Fruit fly (Drosophila melanogaster) whole organism, embryonic: ENCODE measurements around the gene nolo.

Source experiments
- ATbp ChIP-seq: fragments of 200-800 bp; sonication (Bioruptor generic); optimal IDR thresholded peaks from 2 replicates; lab custom pipeline; 2017; ENCODE audit warnings: missing biosample characterization, mild to moderate bottlenecking, missing genetic modification characterization, missing genetic modification reagents
- CG1024 ChIP-seq: fragments of 200-800 bp; sonication (Bioruptor generic); IDR thresholded peaks from 2 replicates; pipeline ENCODE4 v1.3.6; 2022; ENCODE audit warnings: missing biosample characterization, missing genetic modification characterization
- CG17802 ChIP-seq: fragments of 200-800 bp; sonication (Bioruptor generic); optimal IDR thresholded peaks from 2 replicates; lab custom pipeline; 2018; ENCODE audit warnings: missing biosample characterization, mild to moderate bottlenecking, missing genetic modification characterization, moderate library complexity
- CG8478 ChIP-seq: fragments of >200 bp; optimal IDR thresholded peaks from 2 replicates; lab custom pipeline; 2018
- CTCF ChIP-seq: fragments of 200-800 bp; sonication (Bioruptor generic); optimal IDR thresholded peaks from 2 replicates; lab custom pipeline; 2017; ENCODE audit warnings: missing biosample characterization, mild to moderate bottlenecking, missing genetic modification characterization, moderate library complexity
- Dll ChIP-seq: fragments of 200-800 bp; sonication (Bioruptor generic); IDR thresholded peaks from 4 replicates; pipeline ENCODE4 v1.3.6; 2022; ENCODE audit warnings: missing biosample characterization, missing genetic modification characterization; ENCODE audit not compliant: partially characterized antibody
- Mrtf ChIP-seq: fragments of 200-800 bp; sonication (Bioruptor generic); IDR thresholded peaks from 3 replicates; pipeline ENCODE4 v1.3.6; 2022; ENCODE audit warnings: missing biosample characterization, missing genetic modification characterization
- NC2β ChIP-seq: fragments of 200-800 bp; sonication (Bioruptor generic); optimal IDR thresholded peaks from 2 replicates; lab custom pipeline; 2016; ENCODE audit warnings: missing biosample characterization, missing genetic modification characterization
- Ssrp ChIP-seq: fragments of 200-800 bp; sonication (Bioruptor generic); optimal IDR thresholded peaks from 2 replicates; lab custom pipeline; 2018; ENCODE audit warnings: missing biosample characterization, mild to moderate bottlenecking, missing genetic modification characterization, moderate library complexity
- ab ChIP-seq: fragments of 200-800 bp; sonication (Bioruptor generic); optimal IDR thresholded peaks from 2 replicates; lab custom pipeline; 2016; ENCODE audit warnings: missing biosample characterization, missing genetic modification characterization
- br ChIP-seq: fragments of >200 bp; optimal IDR thresholded peaks from 2 replicates; lab custom pipeline; 2017
- ems ChIP-seq: fragments of 200-800 bp; sonication (Bioruptor generic); optimal IDR thresholded peaks from 3 replicates; lab custom pipeline; 2016; ENCODE audit warnings: missing biosample characterization, missing genetic modification characterization
- gsb-n ChIP-seq: fragments of 200-800 bp; sonication (Bioruptor generic); optimal IDR thresholded peaks from 3 replicates; lab custom pipeline; 2018; ENCODE audit warnings: missing biosample characterization, mild to moderate bottlenecking, missing genetic modification characterization

- TF ChIP-seq Ssrp (tag; lab: Kevin White, UChicago) (no peak), CG1024 (GFP tag; lab: Robert Waterston, UW) (no peak), CG8478 (lab: Kevin White, UChicago) (no peak), NC2β (GFP tag; lab: Kevin White, UChicago) (no peak), ems (GFP tag; lab: Kevin White, UChicago) (no peak), CG17802 (tag; lab: Kevin White, UChicago) (no peak), ATbp (GFP tag; lab: Kevin White, UChicago) (no peak), Mrtf (no peak), ab (GFP tag; lab: Kevin White, UChicago) (no peak), br (lab: Kevin White, UChicago) (no peak), CTCF (GFP tag; lab: Kevin White, UChicago) (no peak), Dll (GFP tag; lab: Robert Waterston, UW) (no peak), gsb-n (tag; lab: Kevin White, UChicago) (no peak)
Observed at dm6 chr2L:21683768-21684225, at the start of gene nolo.
